Worm (Caenorhabditis elegans): ENCODE data around the gene mct-3.
A peak's percentile ranks its signal among the peaks of the same experiment; 100 is the strongest.

The mct-3 gene

ce11 chrX:13881760-13882369 is 29.2 kb downstream of the mct-3 start:
- TF ChIP-seq zag-1 (tag; optimal IDR thresholded peaks at IDR 0.05) = no peak
- no peak for TF ChIP-seq mdl-1 (tag; optimal IDR thresholded peaks at IDR 0.05)
- TF ChIP-seq lin-15B (tag; optimal IDR thresholded peaks at IDR 0.05) = no peak
- no peak for TF ChIP-seq nhr-11 (tag; optimal IDR thresholded peaks at IDR 0.05)
- TF ChIP-seq nhr-12 (tag; optimal IDR thresholded peaks at IDR 0.05) = no peak
- TF ChIP-seq ceh-9 (tag; optimal IDR thresholded peaks at IDR 0.05) = no peak
- no peak for TF ChIP-seq nhr-23 (tag; optimal IDR thresholded peaks at IDR 0.05)
- TF ChIP-seq nhr-43 (tag; optimal IDR thresholded peaks at IDR 0.05; ENCODE audit: poor library complexity, severe bottlenecking) = no peak
- no peak for TF ChIP-seq hmg-11 (tag; optimal IDR thresholded peaks at IDR 0.05)
- no peak for TF ChIP-seq nhr-28 (tag; optimal IDR thresholded peaks at IDR 0.05)
- no peak for TF ChIP-seq elt-2 (tag; optimal IDR thresholded peaks at IDR 0.05)
- TF ChIP-seq sea-2 (GFP tag; optimal IDR thresholded peaks at IDR 0.05) = no peak
- no peak for TF ChIP-seq tbx-2 (tag; optimal IDR thresholded peaks at IDR 0.05)

ce11 chrX:13882639-13883038 is 29.9 kb downstream of the mct-3 start, which contains the start of gene hlb-1:
hlb-1 (minus strand) TSS chrX:13882739.
- TF ChIP-seq pha-4 (tag; optimal IDR thresholded peaks at IDR 0.05) = peak; percentile 69
- TF ChIP-seq ZK546.5 (tag; optimal IDR thresholded peaks at IDR 0.05) = no peak
- no peak for TF ChIP-seq daf-12 (tag; optimal IDR thresholded peaks at IDR 0.05)
- TF ChIP-seq eor-1 (tag; optimal IDR thresholded peaks at IDR 0.05) = no peak

- peak; percentile 5 for TF ChIP-seq pqm-1 (tag; optimal IDR thresholded peaks at IDR 0.05)
- TF ChIP-seq ZK546.5 (tag; optimal IDR thresholded peaks at IDR 0.05) = no peak
- peak; percentile 72 for TF ChIP-seq elt-2 (tag; optimal IDR thresholded peaks at IDR 0.05)
- peak; percentile 76 for TF ChIP-seq egl-5 (tag; optimal IDR thresholded peaks at IDR 0.05)
- no peak for TF ChIP-seq jun-1 (tag; optimal IDR thresholded peaks at IDR 0.05)
- TF ChIP-seq nhr-67 (tag; optimal IDR thresholded peaks at IDR 0.05) = no peak
- TF ChIP-seq nhr-11 (tag; optimal IDR thresholded peaks at IDR 0.05) = no peak
- no peak for TF ChIP-seq snpc-4 (tag; optimal IDR thresholded peaks at IDR 0.05)
Observed at ce11 chrX:13884157-13884556, 31.5 kb downstream of the mct-3 start.

- TF ChIP-seq tbx-2 (tag; optimal IDR thresholded peaks at IDR 0.05) (no peak), pha-4 (tag; optimal IDR thresholded peaks at IDR 0.05) (peak; percentile 72), egl-27 (tag; optimal IDR thresholded peaks at IDR 0.05) (no peak), egl-5 (tag; optimal IDR thresholded peaks at IDR 0.05) (no peak), nhr-76 (tag; optimal IDR thresholded peaks at IDR 0.05) (no peak), elt-2 (tag; optimal IDR thresholded peaks at IDR 0.05) (peak; percentile 80), ama-1 (optimal IDR thresholded peaks at IDR 0.05) (no peak), nhr-237 (tag; optimal IDR thresholded peaks at IDR 0.05) (no peak), fos-1 (tag; optimal IDR thresholded peaks at IDR 0.05) (no peak), jun-1 (tag; optimal IDR thresholded peaks at IDR 0.05) (peak; percentile 12), pqm-1 (tag; optimal IDR thresholded peaks at IDR 0.05) (peak; percentile 73), skn-1 (tag; optimal IDR thresholded peaks at IDR 0.05) (no peak), nhr-25 (tag; optimal IDR thresholded peaks at IDR 0.05) (no peak)
Observed at ce11 chrX:13885131-13885530, 32.4 kb downstream of the mct-3 start.

ce11 chrX:13886195-13886594 is 33.5 kb downstream of the mct-3 start:
- TF ChIP-seq unc-62 (GFP tag; optimal IDR thresholded peaks at IDR 0.05) = no peak
- no peak for TF ChIP-seq aly-2 (tag; optimal IDR thresholded peaks at IDR 0.05)
- no peak for TF ChIP-seq snpc-4 (tag; optimal IDR thresholded peaks at IDR 0.05)
- TF ChIP-seq nhr-237 (tag; optimal IDR thresholded peaks at IDR 0.05) = no peak
- TF ChIP-seq ceh-9 (tag; optimal IDR thresholded peaks at IDR 0.05) = no peak
- TF ChIP-seq hmg-11 (tag; optimal IDR thresholded peaks at IDR 0.05) = no peak
- no peak for TF ChIP-seq daf-12 (tag; optimal IDR thresholded peaks at IDR 0.05)
- TF ChIP-seq R02D3.7 (tag; optimal IDR thresholded peaks at IDR 0.05) = no peak
- TF ChIP-seq ZK546.5 (tag; optimal IDR thresholded peaks at IDR 0.05) = no peak
- no peak for TF ChIP-seq nhr-67 (tag; optimal IDR thresholded peaks at IDR 0.05)
- TF ChIP-seq elt-2 (tag; optimal IDR thresholded peaks at IDR 0.05) = no peak
- TF ChIP-seq fos-1 (tag; optimal IDR thresholded peaks at IDR 0.05) = no peak
- TF ChIP-seq lin-15B (tag; optimal IDR thresholded peaks at IDR 0.05) = no peak
- no peak for TF ChIP-seq ztf-4 (tag; optimal IDR thresholded peaks at IDR 0.05)
- no peak for TF ChIP-seq nhr-76 (tag; optimal IDR thresholded peaks at IDR 0.05)

All from whole organism, L3 larva.